Worm (Caenorhabditis elegans) whole organism, early embryonic: Measurements from ENCODE around the gene glt-1.

Experiments used
- B0310.2 ChIP-seq: sonication (generic microtip); optimal IDR thresholded peaks from 2 replicates; lab custom pipeline; 2016; ENCODE audit warnings: mild to moderate bottlenecking, missing genetic modification characterization, missing compliant biosample characterization
- F13C5.2 ChIP-seq: sonication (generic microtip); optimal IDR thresholded peaks from 2 replicates; lab custom pipeline; 2017; ENCODE audit warnings: mild to moderate bottlenecking, missing genetic modification characterization, inconsistent platforms, missing compliant biosample characterization
- ama-1 ChIP-seq: fragments of 150-350 bp; optimal IDR thresholded peaks from 2 replicates; lab custom pipeline; 2014
- ets-7 ChIP-seq: sonication (generic microtip); optimal IDR thresholded peaks from 2 replicates; lab custom pipeline; 2016; ENCODE audit warnings: missing genotype, missing genetic modification characterization, missing compliant biosample characterization
- flt-1 ChIP-seq: fragments of 200-800 bp; sonication (Bioruptor generic); IDR thresholded peaks from 2 replicates; pipeline ENCODE4 v1.3.6; 2022; ENCODE audit warnings: missing genetic modification characterization, missing compliant biosample characterization
- hnd-1 ChIP-seq: sonication (generic microtip); optimal IDR thresholded peaks from 2 replicates; lab custom pipeline; 2016; ENCODE audit warnings: missing genetic modification characterization, missing compliant biosample characterization
- scrt-1 ChIP-seq: fragments of 200-800 bp; sonication (Bioruptor generic); IDR thresholded peaks from 2 replicates; pipeline ENCODE4 v1.3.6; 2022; ENCODE audit warnings: missing genetic modification characterization, missing compliant biosample characterization
- sea-1 ChIP-seq: fragments of 200-800 bp; sonication (Bioruptor generic); conservative IDR thresholded peaks from 2 replicates; pipeline ENCODE4 v1.3.6; 2022; ENCODE audit warnings: missing genetic modification characterization, missing compliant biosample characterization

- TF ChIP-seq ama-1 (lab: Kevin White, UChicago) (no peak), hnd-1 (no peak), F13C5.2 (tag; lab: Kevin White, UChicago) (no peak), sea-1 (GFP tag; lab: Robert Waterston, UW) (no peak), B0310.2 (no peak), ets-7 (tag; lab: Kevin White, UChicago) (no peak), flt-1 (GFP tag; lab: Robert Waterston, UW) (no peak), scrt-1 (GFP tag; lab: Robert Waterston, UW) (no peak)
Measured at ce11 chrX:3499867-3500266, 4.0 kb downstream of the glt-1 start.
